Worm (Caenorhabditis elegans) whole organism, L2 larva: ENCODE results near the gene C35A5.6.

ENCODE experiments used
- R02D3.7 ChIP-seq: fragments of 150-350 bp; optimal IDR thresholded peaks from 2 replicates; lab custom pipeline; 2014; ENCODE audit warnings: missing biosample characterization, missing genetic modification characterization
- egl-27 ChIP-seq: sonication (generic microtip); optimal IDR thresholded peaks from 3 replicates; lab custom pipeline; 2017; ENCODE audit warnings: missing biosample characterization, missing genetic modification reagents, missing genetic modification characterization
- nhr-77 ChIP-seq: fragments of 150-350 bp; optimal IDR thresholded peaks from 2 replicates; lab custom pipeline; 2014; ENCODE audit warnings: missing biosample characterization, missing genetic modification characterization
- snpc-4 ChIP-seq: fragments of 150-350 bp; optimal IDR thresholded peaks from 2 replicates; lab custom pipeline; 2014; ENCODE audit warnings: missing biosample characterization, missing genetic modification characterization
- unc-39 ChIP-seq: fragments of 150-350 bp; optimal IDR thresholded peaks from 2 replicates; lab custom pipeline; 2014; ENCODE audit warnings: missing biosample characterization, missing genetic modification characterization
- ztf-1 ChIP-seq: fragments of 200-800 bp; sonication (Bioruptor generic); conservative IDR thresholded peaks from 2 replicates; pipeline ENCODE4 v1.3.6; 2022; ENCODE audit warnings: missing genetic modification characterization, missing compliant biosample characterization
- ztf-4 ChIP-seq: fragments of 150-350 bp; optimal IDR thresholded peaks from 2 replicates; lab custom pipeline; 2014; ENCODE audit warnings: missing biosample characterization, missing genetic modification characterization

DNA sequence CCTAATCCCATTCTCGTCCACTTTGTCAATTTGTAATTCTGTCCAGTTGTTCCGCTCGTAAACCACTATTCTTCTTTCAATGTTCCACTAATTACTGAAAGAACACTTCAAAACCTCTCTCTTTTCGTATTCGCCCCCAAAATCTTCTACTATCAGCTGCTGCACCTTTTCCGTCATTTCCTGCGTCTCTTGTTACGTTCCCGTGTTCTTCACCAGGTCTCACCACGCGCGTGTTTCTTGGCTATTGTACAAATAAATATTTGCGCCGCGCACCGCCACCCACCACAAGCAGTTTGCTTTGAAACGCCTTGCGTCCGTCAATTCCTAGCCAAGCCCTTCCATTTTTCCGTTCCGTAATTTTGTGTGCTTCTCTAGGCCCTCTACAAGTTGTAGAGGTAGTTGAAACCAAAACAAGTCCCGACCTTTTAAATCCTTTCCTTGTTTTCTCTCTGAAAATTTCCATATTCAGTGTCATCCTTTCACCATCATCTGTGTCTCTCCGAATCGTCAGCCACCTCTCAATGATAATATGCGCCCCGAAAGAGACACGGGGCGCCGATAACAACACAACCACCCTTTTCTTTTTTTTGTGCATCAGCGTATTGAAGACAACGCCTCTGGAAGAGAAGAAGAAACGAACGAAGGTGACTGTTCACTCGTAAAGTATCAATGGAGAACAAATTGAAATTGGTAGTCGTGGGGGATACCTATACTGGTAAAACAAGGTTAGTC lies 30.7 kb upstream of the C35A5.6 start, which contains the start of the genes crp-1 and Y32F6B.9:
- TF ChIP-seq nhr-77 (tag; lab: Kevin White, UChicago), result no peak
- TF ChIP-seq unc-39 (tag; lab: Kevin White, UChicago), result no peak
- TF ChIP-seq snpc-4 (tag; lab: Kevin White, UChicago), result no peak
- TF ChIP-seq egl-27, result no peak
- no peak for TF ChIP-seq R02D3.7
- no peak for TF ChIP-seq ztf-4 (tag; lab: Kevin White, UChicago)
- no peak for TF ChIP-seq ztf-1
